Fruit fly (Drosophila melanogaster) whole organism, embryonic: ENCODE measurements around the gene CG15347.
A peak's percentile ranks its signal among the peaks of the same experiment; 100 is the strongest.

Source experiments
- Asciz ChIP-seq: fragments of 200-800 bp; sonication (Bioruptor generic); optimal IDR thresholded peaks from 2 replicates; lab custom pipeline; 2017; ENCODE audit warnings: missing biosample characterization, mild to moderate bottlenecking, missing genetic modification characterization, missing genetic modification reagents
- BEAF-32 ChIP-seq: fragments of 200-800 bp; sonication (Bioruptor generic); optimal IDR thresholded peaks from 3 replicates; lab custom pipeline; 2017; ENCODE audit warnings: missing biosample characterization, missing genetic modification characterization, mild to moderate bottlenecking, moderate library complexity, missing genetic modification reagents
- CG11398 ChIP-seq: fragments of 200-800 bp; sonication (Bioruptor generic); optimal IDR thresholded peaks from 2 replicates; lab custom pipeline; 2016; ENCODE audit warnings: missing biosample characterization, missing genetic modification characterization
- CG12155 ChIP-seq: fragments of 200-800 bp; sonication (Bioruptor generic); optimal IDR thresholded peaks from 3 replicates; lab custom pipeline; 2016; ENCODE audit warnings: missing biosample characterization, missing genetic modification characterization
- CG13287 ChIP-seq: fragments of 200-800 bp; sonication (Bioruptor generic); IDR thresholded peaks from 2 replicates; pipeline ENCODE4 v1.3.6; 2022; ENCODE audit warnings: missing biosample characterization, missing genetic modification characterization; ENCODE audit not compliant: partially characterized antibody
- CG14667 ChIP-seq: fragments of 200-800 bp; sonication (Bioruptor generic); IDR thresholded peaks from 2 replicates; pipeline ENCODE4 v1.3.6; 2022; ENCODE audit warnings: missing biosample characterization, missing genetic modification characterization
- CG15073 ChIP-seq: fragments of 200-800 bp; sonication (Bioruptor generic); optimal IDR thresholded peaks from 2 replicates; lab custom pipeline; 2016; ENCODE audit warnings: missing biosample characterization, missing genetic modification characterization
- CG15514 ChIP-seq: fragments of 200-800 bp; sonication (Bioruptor generic); optimal IDR thresholded peaks from 3 replicates; lab custom pipeline; 2017; ENCODE audit warnings: missing biosample characterization, missing genetic modification characterization, mild to moderate bottlenecking, moderate library complexity, missing genetic modification reagents
- CG1647 ChIP-seq: fragments of 200-800 bp; sonication (Bioruptor generic); optimal IDR thresholded peaks from 3 replicates; lab custom pipeline; 2016; ENCODE audit warnings: missing biosample characterization, missing genetic modification characterization
- CG18262 ChIP-seq: fragments of 200-800 bp; optimal IDR thresholded peaks from 3 replicates; lab custom pipeline; 2019; ENCODE audit warnings: missing biosample characterization, mild to moderate bottlenecking, missing genetic modification characterization, moderate library complexity
- CG18619 ChIP-seq: fragments of 200-800 bp; sonication (Bioruptor generic); optimal IDR thresholded peaks from 3 replicates; lab custom pipeline; 2017; ENCODE audit warnings: missing biosample characterization, mild to moderate bottlenecking, missing genetic modification characterization
- CG2120 ChIP-seq: fragments of 200-800 bp; sonication (Bioruptor generic); optimal IDR thresholded peaks from 3 replicates; lab custom pipeline; 2016; ENCODE audit warnings: missing biosample characterization, missing genetic modification characterization
- CG2202 ChIP-seq: fragments of 200-800 bp; sonication (Bioruptor generic); optimal IDR thresholded peaks from 2 replicates; lab custom pipeline; 2018; ENCODE audit warnings: missing biosample characterization, mild to moderate bottlenecking, missing genetic modification characterization
- CG2712 ChIP-seq: fragments of 200-800 bp; optimal IDR thresholded peaks from 3 replicates; lab custom pipeline; 2019; ENCODE audit warnings: missing biosample characterization, mild to moderate bottlenecking, missing genetic modification characterization, moderate library complexity
- CG2889 ChIP-seq: fragments of 200-800 bp; sonication (Bioruptor generic); IDR thresholded peaks from 3 replicates; pipeline ENCODE4 v1.3.6; 2022; ENCODE audit warnings: missing biosample characterization, missing genetic modification characterization
- CG5180 ChIP-seq: fragments of 200-800 bp; sonication (Bioruptor generic); optimal IDR thresholded peaks from 3 replicates; lab custom pipeline; 2017; ENCODE audit warnings: missing biosample characterization, missing genetic modification characterization, mild to moderate bottlenecking, moderate library complexity, missing genetic modification reagents
- Dref ChIP-seq: fragments of 200-800 bp; sonication (Bioruptor generic); IDR thresholded peaks from 2 replicates; pipeline ENCODE4 v1.3.6; 2022; ENCODE audit warnings: missing biosample characterization, missing genetic modification characterization
- E2f2 ChIP-seq: fragments of 200-800 bp; sonication (Bioruptor generic); IDR thresholded peaks from 2 replicates; pipeline ENCODE4 v1.3.6; 2022; ENCODE audit warnings: missing biosample characterization, missing genetic modification characterization
- HmgD ChIP-seq: fragments of 200-800 bp; sonication (Bioruptor generic); optimal IDR thresholded peaks from 3 replicates; lab custom pipeline; 2016; ENCODE audit warnings: missing biosample characterization, missing genetic modification characterization
- Hmr ChIP-seq: fragments of 200-800 bp; sonication (Bioruptor generic); optimal IDR thresholded peaks from 3 replicates; lab custom pipeline; 2017; ENCODE audit warnings: mild to moderate bottlenecking, missing biosample characterization, missing genetic modification reagents, missing genetic modification characterization
- Opbp ChIP-seq: fragments of 200-800 bp; sonication (Bioruptor generic); IDR thresholded peaks from 3 replicates; pipeline ENCODE4 v1.3.6; 2022; ENCODE audit warnings: missing biosample characterization, missing genetic modification characterization; ENCODE audit not compliant: partially characterized antibody
- Rfx ChIP-seq: fragments of 200-800 bp; sonication (Bioruptor generic); IDR thresholded peaks from 2 replicates; pipeline ENCODE4 v1.3.6; 2022; ENCODE audit warnings: missing biosample characterization, missing genetic modification characterization
- Usf ChIP-seq: fragments of 200-800 bp; sonication (Bioruptor generic); optimal IDR thresholded peaks from 2 replicates; lab custom pipeline; 2017; ENCODE audit warnings: missing genotype, missing biosample characterization, missing genetic modification characterization
- Xrp1 ChIP-seq: fragments of 200-800 bp; sonication (Bioruptor generic); IDR thresholded peaks from 2 replicates; pipeline ENCODE4 v1.3.6; 2022; ENCODE audit warnings: missing biosample characterization, missing genetic modification characterization
- amos ChIP-seq: fragments of 200-800 bp; sonication (Bioruptor generic); IDR thresholded peaks from 2 replicates; pipeline ENCODE4 v1.3.6; 2022; ENCODE audit warnings: missing biosample characterization, missing genetic modification characterization; ENCODE audit not compliant: partially characterized antibody
- bbx ChIP-seq: fragments of 200-800 bp; sonication (Bioruptor generic); IDR thresholded peaks from 2 replicates; pipeline ENCODE4 v1.3.6; 2022; ENCODE audit warnings: missing biosample characterization, missing genetic modification characterization; ENCODE audit not compliant: partially characterized antibody
- bsh ChIP-seq, 2 experiments: fragments of 200-800 bp; sonication (Bioruptor generic); optimal IDR thresholded peaks; 2 replicates each; lab custom pipeline; 2017 to 2018; ENCODE audit warnings: mild to moderate bottlenecking in 2 of 2, missing biosample characterization in 2 of 2, missing genetic modification characterization in 2 of 2, moderate library complexity in 1 of 2
- chm ChIP-seq: fragments of 200-800 bp; sonication (Bioruptor generic); IDR thresholded peaks from 2 replicates; pipeline ENCODE4 v1.3.6; 2022; ENCODE audit warnings: missing biosample characterization, missing genetic modification characterization
- crc ChIP-seq: fragments of 200-800 bp; sonication (Bioruptor generic); optimal IDR thresholded peaks from 2 replicates; lab custom pipeline; 2016; ENCODE audit warnings: missing biosample characterization, missing genetic modification characterization
- hb ChIP-seq: fragments of 200-800 bp; sonication (Bioruptor generic); IDR thresholded peaks from 3 replicates; pipeline ENCODE4 v1.3.6; 2022; ENCODE audit warnings: missing biosample characterization, missing genetic modification characterization; ENCODE audit not compliant: partially characterized antibody
- hkb ChIP-seq, 2 experiments: fragments of 200-800 bp in 1 of 2; fragments of >200 bp in 1 of 2; sonication (Bioruptor generic) in 1 of 2; IDR thresholded peaks in 1 of 2; optimal IDR thresholded peaks in 1 of 2; 2 replicates each; pipeline versions ENCODE4 v1.3.6 to Lab custom; 2017 to 2022; ENCODE audit warnings: missing biosample characterization in 1 of 2, missing genetic modification characterization in 1 of 2
- insv ChIP-seq, 2 experiments: fragments of 200-800 bp; sonication (Bioruptor generic); optimal IDR thresholded peaks; 3 replicates each; lab custom pipeline; 2016 to 2018; ENCODE audit warnings: missing biosample characterization in 2 of 2, missing genetic modification characterization in 2 of 2
- kay ChIP-seq: fragments of 200-800 bp; sonication (Bioruptor generic); optimal IDR thresholded peaks from 2 replicates; lab custom pipeline; 2016; ENCODE audit warnings: missing biosample characterization, missing genetic modification characterization
- lov ChIP-seq, 2 experiments: fragments of 200-800 bp in 1 of 2; fragments of >200 bp in 1 of 2; sonication (Bioruptor generic) in 1 of 2; IDR thresholded peaks in 1 of 2; optimal IDR thresholded peaks in 1 of 2; 2 replicates in 1 of 2; 3 replicates in 1 of 2; pipeline versions ENCODE4 v1.3.6 to Lab custom; 2017 to 2022; ENCODE audit warnings: missing biosample characterization in 1 of 2, missing genetic modification characterization in 1 of 2
- psq ChIP-seq: fragments of 200-800 bp; sonication (Bioruptor generic); optimal IDR thresholded peaks from 2 replicates; lab custom pipeline; 2017; ENCODE audit warnings: missing biosample characterization, missing genetic modification characterization
- sr ChIP-seq: fragments of 200-800 bp; sonication (Bioruptor generic); IDR thresholded peaks from 3 replicates; pipeline ENCODE4 v1.3.6; 2022; ENCODE audit warnings: missing biosample characterization, missing genetic modification characterization
- stwl ChIP-seq: fragments of 200-800 bp; sonication (Bioruptor generic); optimal IDR thresholded peaks from 3 replicates; lab custom pipeline; 2018; ENCODE audit warnings: missing biosample characterization, mild to moderate bottlenecking, missing genetic modification characterization, moderate library complexity
- tll ChIP-seq, 2 experiments: fragments of 200-800 bp in 1 of 2; fragments of >200 bp in 1 of 2; sonication (Bioruptor generic) in 1 of 2; optimal IDR thresholded peaks; 2 replicates each; lab custom pipeline; 2017 to 2019; ENCODE audit warnings: missing biosample characterization in 2 of 2, missing genetic modification characterization in 2 of 2, mild to moderate bottlenecking in 1 of 2, moderate library complexity in 1 of 2
- tna ChIP-seq: fragments of 200-800 bp; sonication (Bioruptor generic); IDR thresholded peaks from 2 replicates; pipeline ENCODE4 v1.3.6; 2022; ENCODE audit warnings: missing biosample characterization, missing genetic modification characterization; ENCODE audit not compliant: partially characterized antibody

CG15347 gene

dm6 chrX:8489485-8489970 lies 28.8 kb upstream of the CG15347 start, which contains the start of gene otu (continued):
- TF ChIP-seq lov (optimal IDR thresholded peaks at IDR 0.05; lab: Kevin White, UChicago) = no peak
- no peak for TF ChIP-seq lov (GFP tag; IDR thresholded peaks at IDR 0.05; lab: Robert Waterston, UW)
- TF ChIP-seq psq = no peak
- peak; percentile 51 for TF ChIP-seq Dref
- no peak for TF ChIP-seq Rfx (GFP tag; lab: Robert Waterston, UW)
- 0 out of 2 replicates have a peak, but pooled peaks have one; percentile 14 for TF ChIP-seq CG13287 (GFP tag; lab: Robert Waterston, UW)
- no peak for TF ChIP-seq hkb (optimal IDR thresholded peaks at IDR 0.05; lab: Kevin White, UChicago)
- TF ChIP-seq hkb (GFP tag; IDR thresholded peaks at IDR 0.05; lab: Robert Waterston, UW) = no peak
- TF ChIP-seq CG15514 = peak; percentile 48
- peak; percentile 18 for TF ChIP-seq BEAF-32
- no peak for TF ChIP-seq CG2120 (GFP tag; lab: Kevin White, UChicago)
- TF ChIP-seq CG5180 (GFP tag; lab: Kevin White, UChicago) = no peak
- no peak for TF ChIP-seq CG1647 (GFP tag; lab: Kevin White, UChicago)
- no peak for TF ChIP-seq Opbp (GFP tag; lab: Robert Waterston, UW)
- no peak for TF ChIP-seq sr (GFP tag; lab: Robert Waterston, UW)
- TF ChIP-seq crc (GFP tag; lab: Kevin White, UChicago) = no peak
- no peak for TF ChIP-seq hb (GFP tag; lab: Robert Waterston, UW)
- no peak for TF ChIP-seq CG11398 (GFP tag; lab: Kevin White, UChicago)
- TF ChIP-seq Usf = no peak
- TF ChIP-seq Hmr (GFP tag; lab: Kevin White, UChicago) = no peak
- no peak for TF ChIP-seq insv (GFP tag; optimal IDR thresholded peaks at IDR 0.05; lab: Kevin White, UChicago)
- no peak for TF ChIP-seq HmgD (GFP tag; lab: Kevin White, UChicago)
- no peak for TF ChIP-seq CG2202 (tag; lab: Kevin White, UChicago)
- peak; percentile 21; the same call in 1 of the 2 replicates for TF ChIP-seq amos
- peak; percentile 65 for TF ChIP-seq stwl (tag; lab: Kevin White, UChicago)
- TF ChIP-seq chm = no peak
- no peak for TF ChIP-seq CG18262 (tag; lab: Kevin White, UChicago)
- no peak for TF ChIP-seq tll (GFP tag; optimal IDR thresholded peaks at IDR 0.05; lab: Kevin White, UChicago)
- no peak for TF ChIP-seq tna (GFP tag; lab: Robert Waterston, UW)
- TF ChIP-seq bsh (GFP tag; optimal IDR thresholded peaks at IDR 0.05; lab: Kevin White, UChicago) = no peak
- TF ChIP-seq Xrp1 (GFP tag; lab: Robert Waterston, UW) = no peak
- TF ChIP-seq CG18619 (GFP tag; lab: Kevin White, UChicago) = no peak
- no peak for TF ChIP-seq CG12155 (GFP tag; lab: Kevin White, UChicago)
- peak; percentile 25; the same call in 1 of the 2 replicates for TF ChIP-seq bbx (GFP tag; lab: Robert Waterston, UW)
- no peak for TF ChIP-seq CG14667 (GFP tag; lab: Robert Waterston, UW)
- TF ChIP-seq CG15073 = no peak
- TF ChIP-seq CG2889 (GFP tag; lab: Robert Waterston, UW) = no peak
- peak; percentile 46; the same call in 1 of the 2 replicates for TF ChIP-seq E2f2
- TF ChIP-seq CG2712 (tag; lab: Kevin White, UChicago) = no peak
- TF ChIP-seq Asciz (GFP tag; lab: Kevin White, UChicago) = no peak
- no peak for TF ChIP-seq kay
